Fruit fly (Drosophila melanogaster): ENCODE results near the gene fmt.
"Not testable (repeated sequence)": the region's sequence is repeated elsewhere in the genome, so short reads cannot be mapped to it uniquely, and the experiment has no call there.

- not testable (repeated sequence) for TF ChIP-seq CG9948 (tag; optimal IDR thresholded peaks at IDR 0.05); CG13204 (GFP tag; optimal IDR thresholded peaks at IDR 0.05); gl (tag; optimal IDR thresholded peaks at IDR 0.05); D1 (tag; optimal IDR thresholded peaks at IDR 0.05); rn (GFP tag; IDR thresholded peaks at IDR 0.05); EcR (GFP tag; optimal IDR thresholded peaks at IDR 0.05); CG17806 (tag; optimal IDR thresholded peaks at IDR 0.05); CG8159 (tag; optimal IDR thresholded peaks at IDR 0.05); CG34367 (tag; optimal IDR thresholded peaks at IDR 0.05); CG10348 (GFP tag; IDR thresholded peaks at IDR 0.05); CG8301 (tag; optimal IDR thresholded peaks at IDR 0.05); CG4496 (GFP tag; IDR thresholded peaks at IDR 0.05); Pif1A (GFP tag; optimal IDR thresholded peaks at IDR 0.05); CG12605 (GFP tag; IDR thresholded peaks at IDR 0.05)
Measured at dm6 chr3L:6150757-6151354, 22.8 kb downstream of the fmt start, which contains the start of the genes Cpr65Ax2 and Lcp65Aa.

Measured in whole organism, pupa.